Worm (Caenorhabditis elegans) whole organism, midembryonic: ENCODE results near the gene Y54F10AM.15.

Experiments
- T22C8.4 ChIP-seq: fragments of 200-800 bp; sonication (Bioruptor generic); IDR thresholded peaks from 2 replicates; pipeline ENCODE4 v1.3.6; 2022; ENCODE audit warnings: missing genetic modification characterization, missing compliant biosample characterization
- flt-1 ChIP-seq: fragments of 200-800 bp; sonication (Bioruptor generic); IDR thresholded peaks from 2 replicates; pipeline ENCODE4 v1.3.6; 2022; ENCODE audit warnings: missing genetic modification characterization, missing compliant biosample characterization
- klf-2 ChIP-seq: fragments of 200-800 bp; sonication (Bioruptor generic); conservative IDR thresholded peaks from 2 replicates; pipeline ENCODE4 v1.3.6; 2022; ENCODE audit warnings: missing genetic modification reagents, missing genetic modification characterization, missing compliant biosample characterization
- ref-1 ChIP-seq: fragments of 200-800 bp; sonication (Bioruptor generic); conservative IDR thresholded peaks from 2 replicates; pipeline ENCODE4 v1.3.6; 2022; ENCODE audit warnings: missing genetic modification reagents, missing genetic modification characterization, missing compliant biosample characterization
- ztf-23 ChIP-seq: fragments of 200-800 bp; sonication (Bioruptor generic); IDR thresholded peaks from 2 replicates; pipeline ENCODE4 v1.3.6; 2022; ENCODE audit warnings: missing genetic modification reagents, missing genetic modification characterization, missing compliant biosample characterization
- ztf-29 ChIP-seq: fragments of 200-800 bp; sonication (Bioruptor generic); IDR thresholded peaks from 2 replicates; pipeline ENCODE4 v1.3.6; 2022; ENCODE audit warnings: missing genetic modification reagents, missing genetic modification characterization, missing compliant biosample characterization

ce11 chrIII:2507938-2508337 lies 20.5 kb downstream of the Y54F10AM.15 start, which contains the start of gene Y54F10AM.8:
- TF ChIP-seq ztf-29 (GFP tag; lab: Robert Waterston, UW) (no peak), ref-1 (no peak), flt-1 (GFP tag; lab: Robert Waterston, UW) (no peak), T22C8.4 (GFP tag; lab: Robert Waterston, UW) (no peak), klf-2 (GFP tag; lab: Robert Waterston, UW) (no peak), ztf-23 (no peak)
